Fruit fly (Drosophila melanogaster) whole organism, wandering third instar larva: Measurements from ENCODE around the gene CG34258.
A peak's percentile ranks its signal among the peaks of the same experiment; 100 is the strongest.

Experiments
- Abd-B ChIP-seq: fragments of >200 bp; optimal IDR thresholded peaks from 2 replicates; lab custom pipeline; 2017; ENCODE audit warnings: missing biosample characterization, missing genetic modification characterization
- CG32264 ChIP-seq: fragments of 200-800 bp; sonication (Bioruptor generic); optimal IDR thresholded peaks from 2 replicates; lab custom pipeline; 2016; ENCODE audit warnings: missing biosample characterization, missing genetic modification characterization
- CG9705 ChIP-seq: fragments of 200-800 bp; sonication (Bioruptor generic); optimal IDR thresholded peaks from 2 replicates; lab custom pipeline; 2018; ENCODE audit warnings: missing biosample characterization, mild to moderate bottlenecking, missing genetic modification characterization
- CrebA ChIP-seq: fragments of 200-800 bp; sonication (Bioruptor generic); optimal IDR thresholded peaks from 2 replicates; lab custom pipeline; 2016; ENCODE audit warnings: missing biosample characterization, mild to moderate bottlenecking, missing genetic modification characterization, borderline replicate concordance
- Dfd ChIP-seq: fragments of >200 bp; optimal IDR thresholded peaks from 2 replicates; lab custom pipeline; 2017; ENCODE audit warnings: missing biosample characterization, missing genetic modification characterization
- Dif ChIP-seq: fragments of 200-275, 200-300 bp; sonication (Bioruptor generic); optimal IDR thresholded peaks from 2 replicates; lab custom pipeline; 2018; ENCODE audit warnings: missing biosample characterization, missing genetic modification characterization; ENCODE audit not compliant: partially characterized antibody
- GATAd ChIP-seq: sonication (Bioruptor generic); optimal IDR thresholded peaks from 2 replicates; lab custom pipeline; 2016; ENCODE audit warnings: missing biosample characterization, missing genetic modification characterization
- HLH106 ChIP-seq: fragments of 200-800 bp; optimal IDR thresholded peaks from 3 replicates; lab custom pipeline; 2019; ENCODE audit warnings: missing biosample characterization, mild to moderate bottlenecking, missing genetic modification characterization, moderate library complexity
- Hnf4 ChIP-seq: fragments of 200-800 bp; sonication (Bioruptor generic); optimal IDR thresholded peaks from 2 replicates; lab custom pipeline; 2016; ENCODE audit warnings: missing biosample characterization, mild to moderate bottlenecking, missing genetic modification characterization
- Hr78 ChIP-seq: fragments of >200 bp; optimal IDR thresholded peaks from 2 replicates; lab custom pipeline; 2017; ENCODE audit warnings: missing biosample characterization, missing genetic modification characterization
- Hr83 ChIP-seq: fragments of 200-300 bp; sonication (Bioruptor generic); optimal IDR thresholded peaks from 2 replicates; lab custom pipeline; 2016; ENCODE audit warnings: missing biosample characterization, mild to moderate bottlenecking, missing genetic modification characterization, moderate library complexity; ENCODE audit not compliant: poor library complexity, severe bottlenecking
- Jra ChIP-seq: sonication (Bioruptor generic); optimal IDR thresholded peaks from 2 replicates; lab custom pipeline; 2016; ENCODE audit warnings: missing biosample characterization, missing genetic modification characterization
- Mio ChIP-seq: sonication (Bioruptor generic); optimal IDR thresholded peaks from 2 replicates; lab custom pipeline; 2016; ENCODE audit warnings: missing biosample characterization, missing genetic modification characterization
- Myc ChIP-seq: fragments of >200 bp; optimal IDR thresholded peaks from 2 replicates; lab custom pipeline; 2017
- N ChIP-seq: fragments of >200 bp; optimal IDR thresholded peaks from 2 replicates; lab custom pipeline; 2018; ENCODE audit warnings: missing biosample characterization, missing external identifiers, missing genetic modification characterization
- OdsH ChIP-seq: fragments of 200-800 bp; sonication (Bioruptor generic); optimal IDR thresholded peaks from 2 replicates; lab custom pipeline; 2016; ENCODE audit warnings: missing biosample characterization, mild to moderate bottlenecking, missing genetic modification characterization
- Rel ChIP-seq, 2 experiments: fragments of 200-800 bp; sonication (Bioruptor generic) in 1 of 2; optimal IDR thresholded peaks; 2 replicates in 1 of 2; 3 replicates in 1 of 2; lab custom pipeline; 2016 to 2019; ENCODE audit warnings: mild to moderate bottlenecking in 2 of 2, missing biosample characterization in 2 of 2, missing genetic modification characterization in 2 of 2, moderate library complexity in 1 of 2
- Sp1 ChIP-seq: fragments of 200-800 bp; sonication (Bioruptor generic); optimal IDR thresholded peaks from 3 replicates; lab custom pipeline; 2019; ENCODE audit warnings: missing biosample characterization, mild to moderate bottlenecking, missing genetic modification characterization, moderate library complexity
- Vsx2 ChIP-seq: fragments of 200-300, 225-300 bp; sonication (Bioruptor generic); optimal IDR thresholded peaks from 2 replicates; lab custom pipeline; 2018; ENCODE audit warnings: missing biosample characterization, missing genetic modification characterization; ENCODE audit not compliant: partially characterized antibody
- br ChIP-seq: fragments of 200-800 bp; sonication (Bioruptor generic); optimal IDR thresholded peaks from 2 replicates; lab custom pipeline; 2016; ENCODE audit warnings: missing biosample characterization, missing genetic modification characterization
- dl ChIP-seq, 2 experiments: fragments of 175-275, 200-275 bp in 1 of 2; fragments of 200-275 bp in 1 of 2; sonication (Bioruptor generic); optimal IDR thresholded peaks; lab custom pipeline; 2018; ENCODE audit warnings: mild to moderate bottlenecking in 2 of 2, missing biosample characterization in 2 of 2, missing genetic modification characterization in 2 of 2, moderate library complexity in 2 of 2; ENCODE audit not compliant: partially characterized antibody in 2 of 2, insufficient read depth in 1 of 2
- dmrt93B ChIP-seq: fragments of 200-800 bp; sonication (Bioruptor generic); optimal IDR thresholded peaks from 2 replicates; lab custom pipeline; 2018; ENCODE audit warnings: missing biosample characterization, mild to moderate bottlenecking, missing genetic modification characterization
- dsf ChIP-seq: sonication (Bioruptor generic); optimal IDR thresholded peaks from 2 replicates; lab custom pipeline; 2016; ENCODE audit warnings: missing biosample characterization, missing genetic modification characterization, borderline replicate concordance
- ey ChIP-seq: fragments of 200-800 bp; sonication (Bioruptor generic); optimal IDR thresholded peaks from 2 replicates; lab custom pipeline; 2016; ENCODE audit warnings: missing biosample characterization, missing genetic modification characterization
- foxo ChIP-seq, 2 experiments: fragments of 200-800 bp; sonication (Bioruptor generic); optimal IDR thresholded peaks; 2 replicates in 1 of 2; 3 replicates in 1 of 2; lab custom pipeline; 2016 to 2017; ENCODE audit warnings: missing biosample characterization in 2 of 2, missing genetic modification characterization in 2 of 2
- fru ChIP-seq: fragments of 200-800 bp; sonication (Bioruptor generic); optimal IDR thresholded peaks from 3 replicates; lab custom pipeline; 2016; ENCODE audit warnings: missing biosample characterization, mild to moderate bottlenecking, missing genetic modification characterization
- h ChIP-seq: fragments of 200-800 bp; sonication (Bioruptor generic); optimal IDR thresholded peaks from 3 replicates; lab custom pipeline; 2016; ENCODE audit warnings: missing biosample characterization, mild to moderate bottlenecking, missing genetic modification characterization
- jim ChIP-seq: fragments of 175-275, 200-325 bp; sonication (Bioruptor generic); optimal IDR thresholded peaks from 2 replicates; lab custom pipeline; 2016; ENCODE audit warnings: missing biosample characterization, mild to moderate bottlenecking, missing genetic modification characterization
- lola ChIP-seq: fragments of >200 bp; optimal IDR thresholded peaks from 2 replicates; lab custom pipeline; 2017; ENCODE audit warnings: missing biosample characterization, missing genetic modification characterization
- pan ChIP-seq: fragments of >200 bp; optimal IDR thresholded peaks from 2 replicates; lab custom pipeline; 2017
- psq ChIP-seq: fragments of 200-800 bp; sonication (Bioruptor generic); optimal IDR thresholded peaks from 3 replicates; lab custom pipeline; 2017; ENCODE audit warnings: missing biosample characterization, mild to moderate bottlenecking, missing genetic modification characterization, moderate library complexity
- rgr ChIP-seq: fragments of 200-800 bp; sonication (Bioruptor generic); optimal IDR thresholded peaks from 3 replicates; lab custom pipeline; 2016; ENCODE audit warnings: missing biosample characterization, mild to moderate bottlenecking, missing genetic modification characterization
- sage ChIP-seq: fragments of 200-800 bp; sonication (Bioruptor generic); optimal IDR thresholded peaks from 2 replicates; lab custom pipeline; 2016; ENCODE audit warnings: missing biosample characterization, mild to moderate bottlenecking, missing genetic modification characterization
- sv ChIP-seq: fragments of 200-800 bp; sonication (Bioruptor generic); optimal IDR thresholded peaks from 3 replicates; lab custom pipeline; 2016; ENCODE audit warnings: missing biosample characterization, missing genetic modification characterization
- tai ChIP-seq: sonication (Bioruptor generic); optimal IDR thresholded peaks from 2 replicates; lab custom pipeline; 2016; ENCODE audit warnings: missing biosample characterization, missing genetic modification characterization
- usp ChIP-seq: fragments of >200 bp; optimal IDR thresholded peaks from 2 replicates; lab custom pipeline; 2017; ENCODE audit warnings: missing biosample characterization, missing genetic modification characterization
- woc ChIP-seq: sonication (Bioruptor generic); optimal IDR thresholded peaks from 2 replicates; lab custom pipeline; 2016; ENCODE audit warnings: missing biosample characterization, mild to moderate bottlenecking, missing genetic modification characterization

CG34258 gene

dm6 chr3L:19904411-19905135, 47.2 kb downstream of the CG34258 start:
- TF ChIP-seq jim (no peak), Rel (GFP tag; optimal IDR thresholded peaks at IDR 0.05; lab: Kevin White, UChicago) (no peak), Rel (tag; optimal IDR thresholded peaks at IDR 0.05; lab: Kevin White, UChicago) (peak; percentile 41)

dm6 chr3L:19903400-19903846, 48.3 kb downstream of the CG34258 start:
- TF ChIP-seq N (GFP tag; lab: Kevin White, UChicago) (no peak), woc (GFP tag; lab: Kevin White, UChicago) (peak; percentile 35), Jra (no peak), br (GFP tag; lab: Kevin White, UChicago) (no peak), Rel (GFP tag; optimal IDR thresholded peaks at IDR 0.05; lab: Kevin White, UChicago) (no peak), Rel (tag; optimal IDR thresholded peaks at IDR 0.05; lab: Kevin White, UChicago) (peak; percentile 94), dl (GFP tag; optimal IDR thresholded peaks at IDR 0.05; lab: Kevin White, UChicago; ENCODE audit: insufficient read depth in 1 of 2, partially characterized antibody in 2 of 2) (peak; percentile 20 to 22), rgr (GFP tag; lab: Kevin White, UChicago) (no peak), h (GFP tag; lab: Kevin White, UChicago) (no peak), CG9705 (GFP tag; lab: Kevin White, UChicago) (no peak), sv (peak; percentile 46), Abd-B (GFP tag; lab: Kevin White, UChicago) (no peak), GATAd (GFP tag; lab: Kevin White, UChicago) (no peak), tai (no peak), sage (GFP tag; lab: Kevin White, UChicago) (peak; percentile 9), CrebA (GFP tag; lab: Kevin White, UChicago) (peak; percentile 25), Vsx2 (GFP tag; lab: Kevin White, UChicago) (no peak), foxo (GFP tag; optimal IDR thresholded peaks at IDR 0.05; lab: Kevin White, UChicago) (no peak), psq (GFP tag; lab: Kevin White, UChicago) (peak; percentile 49), Hr78 (GFP tag; lab: Kevin White, UChicago) (no peak), lola (no peak), Sp1 (GFP tag; lab: Kevin White, UChicago) (no peak), Dif (GFP tag; lab: Kevin White, UChicago) (peak; percentile 8)

dm6 chr3L:19902560-19903399, 49.0 kb downstream of the CG34258 start:
- peak; percentile 98 for TF ChIP-seq Sp1 (GFP tag; lab: Kevin White, UChicago)
- peak; percentile 99 for TF ChIP-seq OdsH (GFP tag; lab: Kevin White, UChicago)
- TF ChIP-seq dmrt93B (GFP tag; lab: Kevin White, UChicago), result peak; percentile 82
- TF ChIP-seq usp (GFP tag; lab: Kevin White, UChicago), result no peak
- TF ChIP-seq Mio, result peak; percentile 87
- peak; percentile 22 for TF ChIP-seq jim
- TF ChIP-seq CG9705 (GFP tag; lab: Kevin White, UChicago), result peak; percentile 7
- peak; percentile 5 for TF ChIP-seq Dif (GFP tag; lab: Kevin White, UChicago)
- peak; percentile 90 for TF ChIP-seq Jra
- TF ChIP-seq Myc (lab: Kevin White, UChicago), result no peak
- TF ChIP-seq rgr (GFP tag; lab: Kevin White, UChicago), result peak; percentile 99
- TF ChIP-seq N (GFP tag; lab: Kevin White, UChicago), result no peak
- peak; percentile 98 for TF ChIP-seq CG32264 (GFP tag; lab: Kevin White, UChicago)
- TF ChIP-seq dl (GFP tag; optimal IDR thresholded peaks at IDR 0.05; lab: Kevin White, UChicago; ENCODE audit: insufficient read depth in 1 of 2, partially characterized antibody in 2 of 2), result no peak
- no peak for TF ChIP-seq Abd-B (GFP tag; lab: Kevin White, UChicago)
- TF ChIP-seq pan, result no peak
- peak; percentile 98 for TF ChIP-seq psq (GFP tag; lab: Kevin White, UChicago)
- no peak for TF ChIP-seq Hr78 (GFP tag; lab: Kevin White, UChicago)
- no peak for TF ChIP-seq lola
- TF ChIP-seq dsf (GFP tag; lab: Kevin White, UChicago), result peak; percentile 87
- no peak for TF ChIP-seq GATAd (GFP tag; lab: Kevin White, UChicago)
- TF ChIP-seq Dfd (GFP tag; lab: Kevin White, UChicago), result no peak
- TF ChIP-seq Hnf4 (GFP tag; lab: Kevin White, UChicago), result peak; percentile 98
- TF ChIP-seq Hr83 (GFP tag; lab: Kevin White, UChicago), result peak; percentile 64
- peak; percentile 65 for TF ChIP-seq CrebA (GFP tag; lab: Kevin White, UChicago)
- peak; percentile 99 for TF ChIP-seq h (GFP tag; lab: Kevin White, UChicago)
- TF ChIP-seq tai, result peak; percentile 95
- peak; percentile 99 for TF ChIP-seq woc (GFP tag; lab: Kevin White, UChicago)
- TF ChIP-seq br (GFP tag; lab: Kevin White, UChicago), result peak; percentile 99
- TF ChIP-seq foxo (GFP tag; optimal IDR thresholded peaks at IDR 0.05; lab: Kevin White, UChicago), result peak; percentile 93 to 98
- peak; percentile 96 for TF ChIP-seq Rel (GFP tag; optimal IDR thresholded peaks at IDR 0.05; lab: Kevin White, UChicago)
- TF ChIP-seq Rel (tag; optimal IDR thresholded peaks at IDR 0.05; lab: Kevin White, UChicago), result peak; percentile 73
- TF ChIP-seq ey (GFP tag; lab: Kevin White, UChicago), result peak; percentile 99
- TF ChIP-seq HLH106 (tag; lab: Kevin White, UChicago), result peak; percentile 96
- peak; percentile 98 for TF ChIP-seq sage (GFP tag; lab: Kevin White, UChicago)
- TF ChIP-seq fru, result peak; percentile 97
- TF ChIP-seq Vsx2 (GFP tag; lab: Kevin White, UChicago), result peak; percentile 90
